Worm (Caenorhabditis elegans) whole organism, L4 larva: ENCODE results near the gene mtx-2.

Source experiments
- F49E8.2 ChIP-seq: sonication (generic microtip); optimal IDR thresholded peaks from 2 replicates; lab custom pipeline; 2016; ENCODE audit warnings: missing compliant biosample characterization, mild to moderate bottlenecking, missing genetic modification characterization, borderline replicate concordance
- T20F7.1 ChIP-seq: fragments of 200-800 bp; sonication (Bioruptor generic); optimal IDR thresholded peaks from 2 replicates; lab custom pipeline; 2018; ENCODE audit warnings: mild to moderate bottlenecking, missing genetic modification characterization, missing compliant biosample characterization
- T26A8.4 ChIP-seq: fragments of 200-800 bp; sonication (Bioruptor generic); IDR thresholded peaks from 2 replicates; pipeline ENCODE4 v1.3.6; 2022; ENCODE audit warnings: missing genetic modification characterization, missing compliant biosample characterization
- Y75B8A.6 ChIP-seq: fragments of 200-800 bp; sonication (Bioruptor generic); IDR thresholded peaks from 2 replicates; pipeline ENCODE4 v1.3.6; 2022; ENCODE audit warnings: missing genetic modification reagents, missing genetic modification characterization, missing compliant biosample characterization
- aha-1 ChIP-seq: fragments of 150-350 bp; peaks from one replicate; lab custom pipeline; 2014; ENCODE audit warnings: missing biosample characterization, missing genetic modification characterization
- aly-2 ChIP-seq: sonication (generic microtip); optimal IDR thresholded peaks from 2 replicates; lab custom pipeline; 2018; ENCODE audit warnings: missing biosample characterization, missing genetic modification characterization
- ceh-28 ChIP-seq: fragments of 150-350 bp; optimal IDR thresholded peaks from 2 replicates; lab custom pipeline; 2014; ENCODE audit warnings: missing biosample characterization, missing genetic modification reagents, missing genetic modification characterization
- ceh-44 ChIP-seq: fragments of 200-800 bp; sonication (Bioruptor generic); IDR thresholded peaks from 2 replicates; pipeline ENCODE4 v1.3.6; 2022; ENCODE audit warnings: missing genetic modification reagents, missing genetic modification characterization, missing compliant biosample characterization
- ceh-62 ChIP-seq: sonication (generic microtip); optimal IDR thresholded peaks from 2 replicates; lab custom pipeline; 2017; ENCODE audit warnings: missing biosample characterization, missing genetic modification characterization
- ceh-82 ChIP-seq: sonication (generic microtip); optimal IDR thresholded peaks from 2 replicates; lab custom pipeline; 2017; ENCODE audit warnings: missing biosample characterization, missing genetic modification characterization
- dmd-6 ChIP-seq: fragments of 200-800 bp; sonication (Bioruptor generic); IDR thresholded peaks from 2 replicates; pipeline ENCODE4 v1.3.6; 2022; ENCODE audit warnings: missing genetic modification reagents, missing genetic modification characterization, missing compliant biosample characterization
- dmd-9 ChIP-seq: fragments of 200-800 bp; sonication (Bioruptor generic); IDR thresholded peaks from 2 replicates; pipeline ENCODE4 v1.3.6; 2022; ENCODE audit warnings: missing genetic modification reagents, missing genetic modification characterization, missing compliant biosample characterization
- duxl-1 ChIP-seq: sonication (generic microtip); optimal IDR thresholded peaks from 2 replicates; lab custom pipeline; 2016; ENCODE audit warnings: mild to moderate bottlenecking, missing genetic modification characterization, moderate library complexity, missing compliant biosample characterization; ENCODE audit not compliant: poor library complexity
- dve-1 ChIP-seq: sonication (generic microtip); optimal IDR thresholded peaks from 2 replicates; lab custom pipeline; 2017; ENCODE audit warnings: antibody characterized with exemption, mild to moderate bottlenecking, missing genetic modification characterization, missing compliant biosample characterization; ENCODE audit not compliant: insufficient read depth
- egl-27 ChIP-seq: sonication (generic microtip); optimal IDR thresholded peaks from 3 replicates; lab custom pipeline; 2017; ENCODE audit warnings: missing biosample characterization, missing genetic modification reagents, missing genetic modification characterization
- egl-43 ChIP-seq: fragments of 200-800 bp; sonication (Bioruptor generic); IDR thresholded peaks from 2 replicates; pipeline ENCODE4 v1.3.6; 2022; ENCODE audit warnings: missing genetic modification reagents, missing genetic modification characterization, missing compliant biosample characterization
- fkh-10 ChIP-seq: fragments of 150-350 bp; optimal IDR thresholded peaks from 2 replicates; lab custom pipeline; 2014; ENCODE audit warnings: missing biosample characterization, missing genetic modification reagents, missing genetic modification characterization
- fos-1 ChIP-seq: fragments of 150-350 bp; optimal IDR thresholded peaks from 2 replicates; lab custom pipeline; 2014; ENCODE audit warnings: missing biosample characterization, missing genetic modification characterization
- hif-1 ChIP-seq, 2 experiments: sonication (generic microtip); optimal IDR thresholded peaks; 2 replicates each; lab custom pipeline; 2016 to 2017; ENCODE audit warnings: missing compliant biosample characterization in 2 of 2, missing genetic modification characterization in 2 of 2, missing genetic modification reagents in 2 of 2, missing genotype in 2 of 2, mild to moderate bottlenecking in 1 of 2
- hlh-11 ChIP-seq: fragments of 200-800 bp; sonication (Bioruptor generic); optimal IDR thresholded peaks from 2 replicates; lab custom pipeline; 2018; ENCODE audit warnings: mild to moderate bottlenecking, missing genetic modification characterization, missing compliant biosample characterization
- jun-1 ChIP-seq: fragments of 150-350 bp; optimal IDR thresholded peaks from 2 replicates; lab custom pipeline; 2014; ENCODE audit warnings: missing biosample characterization, missing genetic modification reagents, missing genetic modification characterization
- lin-1 ChIP-seq: fragments of 200-800 bp; sonication (Bioruptor generic); IDR thresholded peaks from 2 replicates; pipeline ENCODE4 v1.3.6; 2022; ENCODE audit warnings: missing genetic modification reagents, missing genetic modification characterization, missing compliant biosample characterization
- lin-13 ChIP-seq: fragments of 150-350 bp; optimal IDR thresholded peaks from 2 replicates; lab custom pipeline; 2014; ENCODE audit warnings: missing biosample characterization, missing genetic modification reagents, missing genetic modification characterization
- lin-29 ChIP-seq: fragments of 200-800 bp; sonication (Bioruptor generic); IDR thresholded peaks from 2 replicates; pipeline ENCODE4 v1.3.6; 2022; ENCODE audit warnings: missing genetic modification reagents, missing genetic modification characterization, missing compliant biosample characterization
- lir-3 ChIP-seq: sonication (generic microtip); optimal IDR thresholded peaks from 2 replicates; lab custom pipeline; 2016; ENCODE audit warnings: mild to moderate bottlenecking, missing genetic modification characterization, missing compliant biosample characterization
- lsy-2 ChIP-seq, 2 experiments: fragments of 150-350 bp in 1 of 2; sonication (generic microtip) in 1 of 2; optimal IDR thresholded peaks; 2 replicates each; lab custom pipeline; 2014 to 2017; ENCODE audit warnings: missing biosample characterization in 2 of 2, missing genetic modification characterization in 2 of 2
- madf-9 ChIP-seq: fragments of 200-800 bp; sonication (Bioruptor generic); conservative IDR thresholded peaks from 2 replicates; pipeline ENCODE4 v1.3.6; 2022; ENCODE audit warnings: missing genetic modification reagents, missing genetic modification characterization, missing compliant biosample characterization
- mdl-1 ChIP-seq, 2 experiments: fragments of 150-350 bp in 1 of 2; sonication (generic microtip) in 1 of 2; optimal IDR thresholded peaks; 2 replicates each; lab custom pipeline; 2014 to 2017; ENCODE audit warnings: missing biosample characterization in 2 of 2, missing genetic modification characterization in 2 of 2
- mes-2 ChIP-seq: sonication (generic microtip); optimal IDR thresholded peaks from 2 replicates; lab custom pipeline; 2016; ENCODE audit warnings: missing genotype, mild to moderate bottlenecking, missing genetic modification characterization, missing compliant biosample characterization; ENCODE audit not compliant: poor library complexity, severe bottlenecking
- mxl-3 ChIP-seq: fragments of 200-800 bp; sonication (Bioruptor generic); optimal IDR thresholded peaks from 2 replicates; lab custom pipeline; 2018; ENCODE audit warnings: mild to moderate bottlenecking, missing genetic modification characterization, missing compliant biosample characterization
- nhr-237 ChIP-seq: sonication (generic microtip); optimal IDR thresholded peaks from 2 replicates; lab custom pipeline; 2017; ENCODE audit warnings: missing biosample characterization, missing genetic modification characterization
- nhr-42 ChIP-seq: fragments of 200-800 bp; sonication (Bioruptor generic); IDR thresholded peaks from 2 replicates; pipeline ENCODE4 v1.3.6; 2022; ENCODE audit warnings: missing genetic modification characterization, missing compliant biosample characterization
- set-16 ChIP-seq: fragments of 200-800 bp; sonication (Bioruptor generic); IDR thresholded peaks from 2 replicates; pipeline ENCODE4 v1.3.6; 2022; ENCODE audit warnings: missing genetic modification reagents, missing genetic modification characterization, missing compliant biosample characterization
- snpc-1.2 ChIP-seq: fragments of 200-800 bp; sonication (Bioruptor generic); IDR thresholded peaks from 2 replicates; pipeline ENCODE4 v1.3.6; 2022; ENCODE audit warnings: missing genetic modification reagents, missing genetic modification characterization, missing compliant biosample characterization
- spr-1 ChIP-seq: sonication (generic microtip); optimal IDR thresholded peaks from 2 replicates; lab custom pipeline; 2016; ENCODE audit warnings: mild to moderate bottlenecking, missing genetic modification characterization, missing compliant biosample characterization
- tag-97 ChIP-seq: fragments of 200-800 bp; sonication (Bioruptor generic); IDR thresholded peaks from 2 replicates; pipeline ENCODE4 v1.3.6; 2022; ENCODE audit warnings: missing genetic modification characterization, missing compliant biosample characterization
- tra-1 ChIP-seq: fragments of 200-800 bp; sonication (Bioruptor generic); IDR thresholded peaks from 2 replicates; pipeline ENCODE4 v1.3.6; 2022; ENCODE audit warnings: missing genetic modification reagents, missing genetic modification characterization, missing compliant biosample characterization
- unc-62 ChIP-seq, 3 experiments: fragments of 150-350 bp in 1 of 3; sonication (generic microtip); optimal IDR thresholded peaks in 2 of 3; peaks in 1 of 3; 1 replicate in 1 of 3; 2 replicates in 2 of 3; lab custom pipeline; 2014 to 2017; ENCODE audit warnings: missing biosample characterization in 3 of 3, missing genetic modification characterization in 3 of 3, missing genetic modification reagents in 3 of 3, missing genotype in 1 of 3
- zfp-3 ChIP-seq: fragments of 200-800 bp; sonication (Bioruptor generic); conservative IDR thresholded peaks from 2 replicates; pipeline ENCODE4 v1.3.6; 2022; ENCODE audit warnings: missing genetic modification reagents, missing genetic modification characterization, missing compliant biosample characterization
- zip-11 ChIP-seq: fragments of 200-800 bp; sonication (Bioruptor generic); IDR thresholded peaks from 2 replicates; pipeline ENCODE4 v1.3.6; 2022; ENCODE audit warnings: missing genetic modification characterization, missing compliant biosample characterization

The mtx-2 gene

ce11 chrIII:7736806-7737205, 26.6 kb downstream of the mtx-2 start (continued):
- TF ChIP-seq ceh-44 (GFP tag; lab: Robert Waterston, UW) = no peak
- no peak for TF ChIP-seq set-16
- no peak for TF ChIP-seq mdl-1 (tag; optimal IDR thresholded peaks at IDR 0.05; lab: Kevin White, UChicago)
- no peak for TF ChIP-seq fos-1 (tag; lab: Kevin White, UChicago)
- no peak for TF ChIP-seq hif-1 (tag; optimal IDR thresholded peaks at IDR 0.05; lab: Kevin White, UChicago)

- peak in 1 of 2 experiments; percentile 67 for TF ChIP-seq unc-62 (GFP tag; optimal IDR thresholded peaks at IDR 0.05 in 1 of 2; lab: Kevin White, UChicago)
- no peak for TF ChIP-seq unc-62 (tag; optimal IDR thresholded peaks at IDR 0.05; lab: Kevin White, UChicago)
- no peak for TF ChIP-seq lin-13 (GFP tag; lab: Kevin White, UChicago)
- TF ChIP-seq T26A8.4 (GFP tag; lab: Robert Waterston, UW) = no peak
- TF ChIP-seq duxl-1 = peak; percentile 39
- TF ChIP-seq aha-1 (tag; lab: Kevin White, UChicago) = peak; percentile 76
- 0 out of 2 replicates have a peak, but pooled peaks have one; percentile 18 for TF ChIP-seq Y75B8A.6 (GFP tag; lab: Robert Waterston, UW)
- no peak for TF ChIP-seq tra-1 (GFP tag; lab: Robert Waterston, UW)
These were observed 27.4 kb downstream of the mtx-2 start for ce11 chrIII:7736003-7736402.

DNA sequence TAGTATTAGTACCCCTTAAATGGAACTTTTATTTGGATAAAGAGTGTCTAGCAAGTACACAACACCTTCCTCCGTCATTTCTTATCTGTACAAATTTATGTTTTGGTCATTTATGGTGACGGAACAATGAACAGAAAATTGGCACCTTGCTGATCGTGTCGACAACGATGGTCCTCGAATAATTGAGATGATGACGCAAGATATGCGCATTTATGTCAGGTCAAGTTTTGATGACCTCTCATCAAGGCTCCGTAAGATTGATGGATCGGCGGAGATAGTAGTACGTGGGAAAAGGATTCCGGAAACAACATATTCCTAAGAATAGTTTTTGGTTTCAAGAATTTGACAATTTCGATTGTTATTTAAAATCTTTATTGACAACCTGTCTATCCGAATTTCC, 29.3 kb downstream of the mtx-2 start:
- TF ChIP-seq tag-97 = no peak
- TF ChIP-seq zfp-3 = no peak
- no peak for TF ChIP-seq snpc-1.2
- no peak for TF ChIP-seq dmd-6 (GFP tag; lab: Robert Waterston, UW)
- TF ChIP-seq mes-2 = peak; percentile 21
- TF ChIP-seq egl-43 = 0 out of 2 replicates have a peak, but pooled peaks have one; percentile 22
- no peak for TF ChIP-seq madf-9
- no peak for TF ChIP-seq F49E8.2 (tag; lab: Kevin White, UChicago)
- TF ChIP-seq lin-29 (GFP tag; lab: Robert Waterston, UW) = no peak
- peak; percentile 26 for TF ChIP-seq duxl-1
- TF ChIP-seq unc-62 (GFP tag; optimal IDR thresholded peaks at IDR 0.05 in 1 of 2; lab: Kevin White, UChicago) = peak in 1 of 2 experiments; percentile 63
- TF ChIP-seq unc-62 (tag; optimal IDR thresholded peaks at IDR 0.05; lab: Kevin White, UChicago) = no peak

- TF ChIP-seq lin-1 (GFP tag; lab: Robert Waterston, UW) (0 out of 2 replicates have a peak, but pooled peaks have one; percentile 15), nhr-42 (GFP tag; lab: Robert Waterston, UW) (no peak), lin-13 (GFP tag; lab: Kevin White, UChicago) (no peak)
These were observed 29.8 kb downstream of the mtx-2 start for ce11 chrIII:7733563-7733962.

- 0 out of 2 replicates have a peak, but pooled peaks have one; percentile 21 for TF ChIP-seq egl-43
- no peak for TF ChIP-seq lin-13 (GFP tag; lab: Kevin White, UChicago)
- TF ChIP-seq nhr-237 (tag; lab: Kevin White, UChicago) = no peak
- peak; percentile 36 for TF ChIP-seq aha-1 (tag; lab: Kevin White, UChicago)
- TF ChIP-seq zfp-3 = no peak
- no peak for TF ChIP-seq spr-1
These were observed 32.3 kb downstream of the mtx-2 start for ce11 chrIII:7731085-7731484.

DNA sequence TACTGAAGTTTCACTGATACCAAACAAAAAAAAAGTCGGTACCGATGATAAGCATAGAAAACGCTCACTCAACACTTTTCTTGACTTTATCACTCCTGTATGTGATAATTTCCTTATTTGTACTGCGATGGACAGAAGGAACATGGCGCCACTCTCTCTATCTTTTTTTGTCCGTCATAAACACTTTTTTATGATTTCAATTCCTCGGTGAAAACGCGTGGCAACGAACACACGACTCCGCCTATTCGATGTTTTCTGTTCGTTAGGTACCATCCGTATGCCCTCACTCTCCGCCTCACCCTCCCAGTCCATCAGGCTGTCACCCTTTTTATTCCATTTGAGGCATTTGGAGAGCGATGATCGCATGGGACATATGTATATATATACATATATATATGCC, 33.1 kb downstream of the mtx-2 start:
- TF ChIP-seq mxl-3 (GFP tag; lab: Kevin White, UChicago) (peak; percentile 68), T20F7.1 (GFP tag; lab: Kevin White, UChicago) (peak; percentile 62), F49E8.2 (tag; lab: Kevin White, UChicago) (no peak), aly-2 (no peak), dmd-9 (GFP tag; lab: Robert Waterston, UW) (no peak), lin-29 (GFP tag; lab: Robert Waterston, UW) (no peak), mes-2 (no peak), zfp-3 (peak; percentile 30; the same call in 1 of the 2 replicates), fkh-10 (GFP tag; lab: Kevin White, UChicago) (no peak), lir-3 (tag; lab: Kevin White, UChicago) (no peak), ceh-82 (no peak), lsy-2 (tag; optimal IDR thresholded peaks at IDR 0.05; lab: Kevin White, UChicago) (peak in 1 of 2 experiments; percentile 43), jun-1 (tag; lab: Kevin White, UChicago) (no peak), lin-1 (GFP tag; lab: Robert Waterston, UW) (no peak), ceh-62 (tag; lab: Kevin White, UChicago) (no peak), zip-11 (GFP tag; lab: Robert Waterston, UW) (no peak), dve-1 (tag; lab: Kevin White, UChicago) (peak; percentile 81), ceh-28 (no peak), egl-27 (tag; lab: Kevin White, UChicago) (no peak), hlh-11 (tag; lab: Kevin White, UChicago) (peak; percentile 74)
